Worm (Caenorhabditis elegans) whole organism, L3 larva: ENCODE measurements around the gene srlf-17.

ENCODE experiments used
- R02D3.7 ChIP-seq: fragments of 150-350 bp; optimal IDR thresholded peaks from 2 replicates; lab custom pipeline; 2014; ENCODE audit warnings: missing biosample characterization, missing genetic modification characterization
- ceh-9 ChIP-seq: sonication (generic microtip); optimal IDR thresholded peaks from 2 replicates; lab custom pipeline; 2018; ENCODE audit warnings: missing biosample characterization, missing genetic modification characterization
- nhr-28 ChIP-seq: fragments of 150-350 bp; optimal IDR thresholded peaks from 2 replicates; lab custom pipeline; 2014; ENCODE audit warnings: missing biosample characterization, missing genetic modification characterization
- nhr-76 ChIP-seq: fragments of 150-350 bp; sonication (generic microtip); optimal IDR thresholded peaks from 5 replicates; lab custom pipeline; 2014; ENCODE audit warnings: missing biosample characterization, missing genetic modification characterization
- pha-4 ChIP-seq: fragments of 150-350 bp; optimal IDR thresholded peaks from 2 replicates; lab custom pipeline; 2014; ENCODE audit warnings: missing biosample characterization, missing genetic modification reagents, missing genetic modification characterization

DNA sequence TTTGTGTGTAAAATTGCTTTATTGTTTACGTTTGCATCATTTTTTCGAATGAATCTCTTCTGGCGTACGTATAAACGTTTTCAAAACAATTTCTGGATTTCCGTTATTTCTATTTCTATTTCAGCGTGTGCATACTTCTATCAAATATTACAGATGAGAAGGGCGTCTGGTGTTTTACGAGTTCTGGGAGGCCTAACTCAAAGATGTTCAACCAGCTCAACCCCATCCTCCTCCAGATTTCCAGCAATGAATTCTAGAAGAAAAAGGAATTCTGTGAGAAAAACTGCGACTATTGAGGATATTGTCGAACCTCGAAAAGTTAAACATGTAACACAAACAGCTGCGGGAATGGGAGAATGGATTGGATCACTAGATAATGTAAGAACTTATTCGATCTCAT is 48.3 kb upstream of the srlf-17 start, which contains the start of gene C08F8.2:
- no peak for TF ChIP-seq nhr-76
- no peak for TF ChIP-seq nhr-28 (tag; lab: Kevin White, UChicago)
- TF ChIP-seq R02D3.7 (tag; lab: Kevin White, UChicago): no peak
- no peak for TF ChIP-seq pha-4 (tag; lab: Kevin White, UChicago)
- TF ChIP-seq ceh-9: no peak
